Fruit fly (Drosophila melanogaster): Measurements from ENCODE around the gene Ugt36D1.

The Ugt36D1 gene

DNA sequence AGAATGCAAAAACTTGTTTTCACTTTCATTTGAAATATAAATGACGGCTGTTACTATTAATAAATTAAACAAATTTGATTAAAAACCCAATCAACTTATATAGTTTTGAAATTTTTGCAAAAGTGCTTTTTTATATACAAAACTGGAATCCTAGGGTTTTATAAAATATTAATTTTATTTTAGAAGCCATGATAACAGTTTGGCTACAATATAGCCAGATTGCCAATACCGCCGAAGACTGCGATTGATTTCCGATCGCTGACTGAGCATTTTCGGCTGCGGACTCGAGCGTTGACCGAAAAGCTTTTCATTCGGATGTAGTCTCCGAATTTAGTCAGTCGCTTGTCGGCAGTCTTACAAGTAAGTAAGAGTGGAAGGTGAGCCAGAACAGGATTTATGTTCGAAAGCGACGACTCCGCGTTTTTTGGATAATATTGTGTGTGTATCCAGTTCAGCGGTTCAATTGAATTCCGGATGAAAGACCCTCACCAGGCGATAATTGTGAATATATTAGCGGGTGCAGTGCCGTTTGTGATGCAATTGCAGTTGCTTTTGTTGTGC, at the start of gene Ugt36D1:
Ugt36D1 (plus strand) TSS at position 306 of the 561 bp plus-strand sequence.
- no peak for TF ChIP-seq CrebA (GFP tag; optimal IDR thresholded peaks at IDR 0.05; ENCODE audit: borderline replicate concordance)
- TF ChIP-seq psq (GFP tag; optimal IDR thresholded peaks at IDR 0.05) = peak; percentile 18
- TF ChIP-seq foxo (GFP tag; optimal IDR thresholded peaks at IDR 0.05) = peak in 1 of 2 experiments; percentile 5
- TF ChIP-seq CG9705 (GFP tag; optimal IDR thresholded peaks at IDR 0.05) = no peak
- peak; percentile 81 for TF ChIP-seq Vsx2 (GFP tag; optimal IDR thresholded peaks at IDR 0.05; ENCODE audit: partially characterized antibody)
- peak; percentile 75 for TF ChIP-seq Hr83 (GFP tag; optimal IDR thresholded peaks at IDR 0.05; ENCODE audit: poor library complexity, severe bottlenecking)
- TF ChIP-seq pan (optimal IDR thresholded peaks at IDR 0.05) = no peak
- no peak for TF ChIP-seq Dfd (GFP tag; optimal IDR thresholded peaks at IDR 0.05)
- TF ChIP-seq woc (GFP tag; optimal IDR thresholded peaks at IDR 0.05) = peak; percentile 75
- TF ChIP-seq br (GFP tag; optimal IDR thresholded peaks at IDR 0.05) = peak; percentile 40
- TF ChIP-seq Sp1 (GFP tag; optimal IDR thresholded peaks at IDR 0.05) = peak; percentile 61
- TF ChIP-seq jim (GFP tag; optimal IDR thresholded peaks at IDR 0.05) = no peak
- TF ChIP-seq Hnf4 (GFP tag; optimal IDR thresholded peaks at IDR 0.05) = peak; percentile 66
- no peak for TF ChIP-seq HLH106 (tag; optimal IDR thresholded peaks at IDR 0.05)
- TF ChIP-seq Dif (GFP tag; optimal IDR thresholded peaks at IDR 0.05; ENCODE audit: partially characterized antibody) = peak; percentile 63
- peak; percentile 22 for TF ChIP-seq Jra (GFP tag; optimal IDR thresholded peaks at IDR 0.05)
- TF ChIP-seq ey (GFP tag; optimal IDR thresholded peaks at IDR 0.05) = no peak
- no peak for TF ChIP-seq Abd-B (GFP tag; optimal IDR thresholded peaks at IDR 0.05)
- TF ChIP-seq Rel (GFP tag; optimal IDR thresholded peaks at IDR 0.05) = no peak
- TF ChIP-seq Rel (tag; optimal IDR thresholded peaks at IDR 0.05) = peak; percentile 51
- TF ChIP-seq h (GFP tag; optimal IDR thresholded peaks at IDR 0.05) = peak; percentile 28
- TF ChIP-seq Myc (optimal IDR thresholded peaks at IDR 0.05) = peak; percentile 82
- peak; percentile 30 for TF ChIP-seq rgr (GFP tag; optimal IDR thresholded peaks at IDR 0.05)

DNA sequence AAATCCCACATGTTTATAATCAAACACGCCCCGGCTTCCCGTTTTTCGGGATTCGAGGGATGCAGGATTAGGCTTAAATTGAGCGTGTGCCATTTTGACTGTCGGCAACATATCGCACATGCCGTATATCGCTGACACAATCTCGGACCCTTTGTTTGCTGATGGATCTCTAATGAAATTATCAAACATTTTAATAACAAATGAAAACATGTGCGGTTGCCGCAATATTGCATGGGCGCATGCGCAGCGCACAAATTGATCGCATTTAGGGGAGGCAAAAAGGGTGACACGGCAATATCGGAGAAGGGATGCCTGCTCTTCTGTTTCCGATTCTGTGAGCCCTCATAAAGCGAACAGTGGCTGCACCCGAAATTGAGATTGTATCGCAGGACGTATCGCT, 48.1 kb upstream of the Ugt36D1 start:
- TF ChIP-seq Hr83 (GFP tag; optimal IDR thresholded peaks at IDR 0.05; ENCODE audit: poor library complexity, severe bottlenecking) (no peak), fru (GFP tag; optimal IDR thresholded peaks at IDR 0.05) (no peak), usp (GFP tag; optimal IDR thresholded peaks at IDR 0.05) (no peak), Vsx2 (GFP tag; optimal IDR thresholded peaks at IDR 0.05; ENCODE audit: partially characterized antibody) (no peak), Sp1 (GFP tag; optimal IDR thresholded peaks at IDR 0.05) (no peak), sage (GFP tag; optimal IDR thresholded peaks at IDR 0.05) (no peak), rgr (GFP tag; optimal IDR thresholded peaks at IDR 0.05) (no peak)

DNA sequence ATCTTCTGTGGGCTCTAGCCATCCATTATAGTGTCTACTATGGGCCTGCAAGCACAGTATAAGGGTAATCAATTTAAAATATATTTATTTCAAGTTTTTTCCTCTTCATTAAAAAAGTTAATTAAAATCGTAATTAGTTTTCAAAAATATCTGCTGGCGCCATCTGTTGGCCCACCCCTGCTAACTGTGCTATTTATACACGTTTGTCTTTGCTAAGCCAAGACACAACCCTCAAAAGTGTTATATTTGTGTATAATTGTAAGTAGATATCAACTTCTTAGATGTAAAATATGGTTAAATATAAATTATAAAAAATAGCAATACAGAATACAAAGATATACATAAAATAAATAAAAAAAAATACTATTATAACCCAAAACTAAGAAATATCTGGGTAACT, 46.8 kb upstream of the Ugt36D1 start:
- TF ChIP-seq jim (GFP tag; optimal IDR thresholded peaks at IDR 0.05) = no peak
- no peak for TF ChIP-seq woc (GFP tag; optimal IDR thresholded peaks at IDR 0.05)
- TF ChIP-seq Myc (optimal IDR thresholded peaks at IDR 0.05) = peak; percentile 72
- TF ChIP-seq fru (GFP tag; optimal IDR thresholded peaks at IDR 0.05) = peak; percentile 72
- no peak for TF ChIP-seq HLH106 (tag; optimal IDR thresholded peaks at IDR 0.05)
- TF ChIP-seq Hr78 (GFP tag; optimal IDR thresholded peaks at IDR 0.05) = no peak
- TF ChIP-seq sage (GFP tag; optimal IDR thresholded peaks at IDR 0.05) = no peak
- TF ChIP-seq sv (GFP tag; optimal IDR thresholded peaks at IDR 0.05) = no peak
- no peak for TF ChIP-seq Dif (GFP tag; optimal IDR thresholded peaks at IDR 0.05; ENCODE audit: partially characterized antibody)

DNA sequence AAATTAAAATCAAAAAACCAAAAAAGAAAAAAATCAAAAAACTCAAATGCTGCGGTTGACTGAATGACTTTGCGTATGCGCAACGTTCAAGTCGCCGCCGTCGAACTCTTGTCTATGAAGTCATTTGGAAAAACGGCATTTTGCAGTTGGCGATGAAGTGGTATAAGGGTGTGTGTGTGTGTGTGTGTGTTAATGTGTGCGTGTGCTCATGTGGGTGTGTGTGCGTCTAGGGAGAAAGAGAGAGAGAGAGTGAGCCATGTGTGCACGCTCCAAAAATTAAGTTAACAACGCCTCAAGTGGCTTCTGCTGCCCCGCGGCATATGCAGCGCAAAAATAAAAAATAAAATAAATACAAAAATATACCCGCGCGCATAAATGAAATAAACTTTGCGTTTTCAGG, 45.9 kb upstream of the Ugt36D1 start:
- peak; percentile 70 for TF ChIP-seq Dfd (GFP tag; optimal IDR thresholded peaks at IDR 0.05)
- no peak for TF ChIP-seq Mio (GFP tag; optimal IDR thresholded peaks at IDR 0.05)

DNA sequence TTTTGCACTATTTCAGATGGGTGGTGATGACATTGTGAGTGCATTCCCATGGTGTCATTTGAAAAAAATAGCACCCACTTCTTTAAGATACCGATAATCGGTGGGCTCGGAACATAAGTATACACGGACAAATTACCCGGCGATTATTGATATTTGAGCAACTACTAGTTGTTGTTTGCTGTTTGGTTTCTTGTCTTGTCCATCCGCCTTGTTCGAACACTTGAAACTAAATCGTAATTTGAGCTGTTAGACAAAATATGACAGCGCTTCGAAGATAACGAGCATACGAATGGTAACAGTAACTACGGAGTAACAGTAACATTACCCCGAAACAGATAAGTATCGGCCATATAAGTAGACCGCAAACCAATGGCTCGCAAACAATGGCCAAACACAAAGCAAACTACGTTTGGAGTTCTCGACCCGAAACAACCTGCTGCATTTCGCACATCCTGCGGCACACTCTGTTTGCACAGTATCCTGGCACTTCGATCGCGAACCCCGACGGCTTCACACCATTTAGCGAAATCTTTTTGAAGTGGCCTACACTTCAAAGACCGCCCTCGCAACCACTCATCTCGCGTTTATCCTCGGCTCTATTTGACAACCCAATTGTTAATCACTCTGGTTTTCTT, 42.3 kb upstream of the Ugt36D1 start:
- TF ChIP-seq usp (GFP tag; optimal IDR thresholded peaks at IDR 0.05) = no peak
- TF ChIP-seq h (GFP tag; optimal IDR thresholded peaks at IDR 0.05) = no peak
- no peak for TF ChIP-seq Rel (GFP tag; optimal IDR thresholded peaks at IDR 0.05)
- no peak for TF ChIP-seq Rel (tag; optimal IDR thresholded peaks at IDR 0.05)
- TF ChIP-seq psq (GFP tag; optimal IDR thresholded peaks at IDR 0.05) = no peak
- TF ChIP-seq CrebA (GFP tag; optimal IDR thresholded peaks at IDR 0.05; ENCODE audit: borderline replicate concordance) = no peak
- no peak for TF ChIP-seq Hr78 (GFP tag; optimal IDR thresholded peaks at IDR 0.05)
- no peak for TF ChIP-seq Sp1 (GFP tag; optimal IDR thresholded peaks at IDR 0.05)
